Worm (Caenorhabditis elegans) whole organism, midembryonic: Measurements from ENCODE around the gene tub-1.

Experiments used
- T22C8.4 ChIP-seq: fragments of 200-800 bp; sonication (Bioruptor generic); IDR thresholded peaks from 2 replicates; pipeline ENCODE4 v1.3.6; 2022; ENCODE audit warnings: missing genetic modification characterization, missing compliant biosample characterization
- flt-1 ChIP-seq: fragments of 200-800 bp; sonication (Bioruptor generic); IDR thresholded peaks from 2 replicates; pipeline ENCODE4 v1.3.6; 2022; ENCODE audit warnings: missing genetic modification characterization, missing compliant biosample characterization
- klf-2 ChIP-seq: fragments of 200-800 bp; sonication (Bioruptor generic); conservative IDR thresholded peaks from 2 replicates; pipeline ENCODE4 v1.3.6; 2022; ENCODE audit warnings: missing genetic modification reagents, missing genetic modification characterization, missing compliant biosample characterization
- med-1 ChIP-seq: sonication (generic microtip); optimal IDR thresholded peaks from 2 replicates; lab custom pipeline; 2017; ENCODE audit warnings: missing genetic modification characterization, mild to moderate bottlenecking, missing compliant biosample characterization, antibody characterized with exemption, missing genetic modification reagents; ENCODE audit not compliant: insufficient read depth
- ref-1 ChIP-seq: fragments of 200-800 bp; sonication (Bioruptor generic); conservative IDR thresholded peaks from 2 replicates; pipeline ENCODE4 v1.3.6; 2022; ENCODE audit warnings: missing genetic modification reagents, missing genetic modification characterization, missing compliant biosample characterization
- ztf-23 ChIP-seq: fragments of 200-800 bp; sonication (Bioruptor generic); IDR thresholded peaks from 2 replicates; pipeline ENCODE4 v1.3.6; 2022; ENCODE audit warnings: missing genetic modification reagents, missing genetic modification characterization, missing compliant biosample characterization
- ztf-29 ChIP-seq: fragments of 200-800 bp; sonication (Bioruptor generic); IDR thresholded peaks from 2 replicates; pipeline ENCODE4 v1.3.6; 2022; ENCODE audit warnings: missing genetic modification reagents, missing genetic modification characterization, missing compliant biosample characterization

DNA sequence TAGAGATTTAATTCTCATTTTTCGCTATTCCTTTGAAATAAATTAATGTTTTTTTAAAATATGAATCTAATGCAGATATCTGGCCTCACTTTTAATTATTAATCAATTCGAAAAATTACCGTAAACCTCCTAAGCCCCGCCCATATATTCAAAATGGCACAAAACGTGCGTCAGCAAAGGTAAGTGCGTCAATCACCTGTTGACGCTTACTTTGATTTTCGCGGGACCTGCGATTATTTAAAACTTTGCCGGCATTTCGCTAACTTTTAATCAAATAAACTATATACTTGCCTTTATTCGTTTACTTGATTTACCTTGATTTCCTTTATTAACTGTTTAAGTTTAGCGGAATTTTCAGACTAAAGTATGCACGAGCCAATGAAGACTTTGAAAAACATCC, 1.2 kb upstream of the tub-1 start, which contains the start of gene pch-2:
- no peak for TF ChIP-seq ref-1
- TF ChIP-seq med-1 (GFP tag; lab: Kevin White, UChicago): no peak
- no peak for TF ChIP-seq klf-2 (GFP tag; lab: Robert Waterston, UW)
- TF ChIP-seq ztf-23 (GFP tag; lab: Robert Waterston, UW): no peak
- no peak for TF ChIP-seq ztf-29
- TF ChIP-seq flt-1 (GFP tag; lab: Robert Waterston, UW): no peak
- TF ChIP-seq T22C8.4 (GFP tag; lab: Robert Waterston, UW): no peak
